Worm (Caenorhabditis elegans) whole organism, L4/young adult: ENCODE results near the gene srpa-72.

ENCODE experiments used
- dao-5 ChIP-seq: sonication (generic microtip); optimal IDR thresholded peaks from 2 replicates; lab custom pipeline; 2016; ENCODE audit warnings: missing genotype, missing genetic modification characterization, moderate library complexity, missing compliant biosample characterization
- him-1 ChIP-seq: sonication (generic microtip); optimal IDR thresholded peaks from 2 replicates; lab custom pipeline; 2016; ENCODE audit warnings: missing genotype, missing genetic modification reagents, missing genetic modification characterization, missing compliant biosample characterization

DNA sequence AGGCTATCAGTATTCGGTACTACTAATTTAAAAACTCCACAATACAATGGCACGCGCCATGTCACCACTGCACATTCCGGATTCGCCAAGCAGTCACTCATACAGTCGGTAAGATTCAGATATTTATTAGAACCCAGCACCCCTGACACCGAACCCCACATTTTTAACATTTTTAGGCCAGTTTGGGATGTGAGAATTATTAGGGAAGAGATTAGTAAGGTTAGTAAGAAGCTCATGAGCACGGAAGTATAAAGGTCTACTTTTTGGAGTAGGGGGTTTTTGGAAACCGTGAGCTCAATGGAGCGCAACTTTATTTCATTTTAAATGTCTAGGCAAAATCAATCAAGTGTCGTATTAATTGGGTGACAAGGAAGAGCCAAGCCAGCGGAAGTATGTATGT is 29.3 kb upstream of the srpa-72 start, which contains the start of gene F29A7.8:
- TF ChIP-seq dao-5 (tag; lab: Kevin White, UChicago) (no peak), him-1 (no peak)
